Worm (Caenorhabditis elegans) whole organism, late embryonic: ENCODE results near the gene F26F4.6.

Experiments
- ama-1 ChIP-seq: fragments of 150-350 bp; optimal IDR thresholded peaks from 2 replicates; lab custom pipeline; 2014
- che-1 ChIP-seq: sonication (generic microtip); optimal IDR thresholded peaks from 2 replicates; lab custom pipeline; 2016; ENCODE audit warnings: mild to moderate bottlenecking, missing genetic modification characterization, missing compliant biosample characterization
- hlh-8 ChIP-seq: sonication (generic microtip); optimal IDR thresholded peaks from 2 replicates; lab custom pipeline; 2016; ENCODE audit warnings: missing genotype, missing genetic modification characterization, missing compliant biosample characterization
- lin-11 ChIP-seq: fragments of 200-800 bp; sonication (Bioruptor generic); optimal IDR thresholded peaks from 2 replicates; lab custom pipeline; 2018; ENCODE audit warnings: mild to moderate bottlenecking, missing genetic modification characterization, missing compliant biosample characterization
- nhr-11 ChIP-seq: fragments of 150-350 bp; optimal IDR thresholded peaks from 2 replicates; lab custom pipeline; 2014; ENCODE audit warnings: missing biosample characterization, missing genetic modification characterization
- pag-3 ChIP-seq: sonication (generic microtip); optimal IDR thresholded peaks from 2 replicates; lab custom pipeline; 2016; ENCODE audit warnings: missing compliant biosample characterization, missing genetic modification characterization, borderline replicate concordance
- pqm-1 ChIP-seq: sonication (generic microtip); optimal IDR thresholded peaks from 2 replicates; lab custom pipeline; 2016; ENCODE audit warnings: missing genetic modification characterization, missing compliant biosample characterization
- tbx-7 ChIP-seq: sonication (generic microtip); optimal IDR thresholded peaks from 2 replicates; lab custom pipeline; 2016; ENCODE audit warnings: missing genotype, missing genetic modification characterization, missing compliant biosample characterization

DNA sequence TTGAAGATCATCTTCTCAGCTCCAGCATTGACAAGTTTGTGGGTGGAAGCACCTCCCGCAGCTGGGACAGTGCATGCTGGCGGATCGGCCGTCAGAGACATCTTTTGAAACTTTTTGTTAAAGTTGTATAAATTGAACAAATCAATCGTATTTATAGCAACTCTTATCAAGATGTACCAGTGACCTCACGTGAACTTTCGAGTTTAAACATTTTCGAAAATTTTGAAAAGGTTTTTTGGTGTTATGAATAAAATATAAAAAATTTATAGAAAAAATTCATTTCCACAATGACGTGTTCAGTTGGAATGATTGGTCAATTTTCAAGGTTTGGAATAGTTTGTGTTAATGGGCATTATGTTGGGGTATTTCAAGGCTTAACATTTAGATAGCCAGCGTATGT is 24.8 kb downstream of the F26F4.6 start, which contains the start of the genes msd-4 and C35D10.3:
- TF ChIP-seq ama-1 (lab: Kevin White, UChicago) (no peak), nhr-11 (tag; lab: Kevin White, UChicago) (no peak), hlh-8 (no peak), pag-3 (no peak), lin-11 (tag; lab: Kevin White, UChicago) (no peak), pqm-1 (tag; lab: Kevin White, UChicago) (no peak), che-1 (tag; lab: Kevin White, UChicago) (no peak), tbx-7 (tag; lab: Kevin White, UChicago) (no peak)
